In genomic region chr2L:14624614-14625013, dm6 we compare ENCODE assay signal across 1 fruit fly cellular context.
TF ChIP-seq lines count a peak whose summit lies in the region.

No protein-coding gene starts in this region.

TF ChIP-seq in whole organism, prepupa, 60 proteins besides CTCF, POLR2A, EP300 and RAD21 (continued from another document):
- TF ChIP-seq CG11294 (GFP tag; IDR thresholded peaks at IDR 0.05; lab: Robert Waterston, UW) (0 out of 2 replicates have a peak, but pooled peaks have one; percentile 21), Sox14 (GFP tag; optimal IDR thresholded peaks at IDR 0.05; lab: Kevin White, UChicago) (no peak), CG32006 (GFP tag; optimal IDR thresholded peaks at IDR 0.05; lab: Kevin White, UChicago) (peak; percentile 57), fd59A (GFP tag; optimal IDR thresholded peaks at IDR 0.05; lab: Kevin White, UChicago) (no peak), CG8319 (GFP tag; optimal IDR thresholded peaks at IDR 0.05; lab: Kevin White, UChicago) (no peak), Smox (GFP tag; optimal IDR thresholded peaks at IDR 0.05; lab: Kevin White, UChicago) (no peak), CG16779 (tag; optimal IDR thresholded peaks at IDR 0.05; lab: Kevin White, UChicago) (no peak), Ets96B (tag; optimal IDR thresholded peaks at IDR 0.05; lab: Kevin White, UChicago) (peak; percentile 16), fd85E (GFP tag; optimal IDR thresholded peaks at IDR 0.05; lab: Kevin White, UChicago) (no peak), CG6792 (GFP tag; optimal IDR thresholded peaks at IDR 0.05; lab: Kevin White, UChicago) (no peak), lz (GFP tag; optimal IDR thresholded peaks at IDR 0.05; lab: Kevin White, UChicago) (no peak), Lpt (GFP tag; optimal IDR thresholded peaks at IDR 0.05; lab: Kevin White, UChicago) (no peak), Gug (GFP tag; IDR thresholded peaks at IDR 0.05; lab: Robert Waterston, UW) (peak; percentile 53), CG1621 (tag; optimal IDR thresholded peaks at IDR 0.05; lab: Kevin White, UChicago) (no peak), Eip78C (GFP tag; lab: Kevin White, UChicago) (peak; percentile 72)
